Worm (Caenorhabditis elegans): ENCODE results near the gene srh-301.

Gene srh-301

ce11 chrV:17800538-17800937 is 24.2 kb upstream of the srh-301 start, which contains the start of gene srh-287:
Gene srh-287, plus strand, starts transcription at chrV:17800838.
- TF ChIP-seq lin-13 (tag; optimal IDR thresholded peaks at IDR 0.05): no peak
- no peak for TF ChIP-seq ceh-83 (GFP tag; optimal IDR thresholded peaks at IDR 0.05)
- TF ChIP-seq zip-8 (tag; optimal IDR thresholded peaks at IDR 0.05): no peak
- no peak for TF ChIP-seq mab-5 (tag; optimal IDR thresholded peaks at IDR 0.05)
- no peak for TF ChIP-seq pha-4 (tag; optimal IDR thresholded peaks at IDR 0.05)
- TF ChIP-seq hlh-1 (tag; optimal IDR thresholded peaks at IDR 0.05): no peak
- no peak for TF ChIP-seq sptf-1 (tag; optimal IDR thresholded peaks at IDR 0.05)
- TF ChIP-seq nhr-76 (tag; optimal IDR thresholded peaks at IDR 0.05): no peak
- TF ChIP-seq ham-2 (GFP tag; optimal IDR thresholded peaks at IDR 0.05): no peak
- no peak for TF ChIP-seq nhr-2 (tag; optimal IDR thresholded peaks at IDR 0.05)
- TF ChIP-seq ztf-11 (tag; optimal IDR thresholded peaks at IDR 0.05): no peak
- TF ChIP-seq sem-2 (GFP tag; optimal IDR thresholded peaks at IDR 0.05): no peak
- TF ChIP-seq mls-2 (tag; optimal IDR thresholded peaks at IDR 0.05): no peak
- TF ChIP-seq unc-120 (tag; optimal IDR thresholded peaks at IDR 0.05; ENCODE audit: poor library complexity, severe bottlenecking): no peak
- no peak for TF ChIP-seq lsy-2 (tag; optimal IDR thresholded peaks at IDR 0.05)
- TF ChIP-seq mep-1 (tag; optimal IDR thresholded peaks at IDR 0.05): no peak
- no peak for TF ChIP-seq ceh-39 (tag; optimal IDR thresholded peaks at IDR 0.05)
- no peak for TF ChIP-seq unc-39 (tag; optimal IDR thresholded peaks at IDR 0.05)
- no peak for TF ChIP-seq blmp-1 (tag; optimal IDR thresholded peaks at IDR 0.05)

- no peak for TF ChIP-seq zip-8 (tag; optimal IDR thresholded peaks at IDR 0.05)
- TF ChIP-seq lin-13 (tag; optimal IDR thresholded peaks at IDR 0.05): no peak
- TF ChIP-seq mls-2 (tag; optimal IDR thresholded peaks at IDR 0.05): no peak
- TF ChIP-seq nhr-237 (tag; optimal IDR thresholded peaks at IDR 0.05): no peak
- TF ChIP-seq nhr-28 (tag; optimal IDR thresholded peaks at IDR 0.05): no peak
- TF ChIP-seq sptf-1 (tag; optimal IDR thresholded peaks at IDR 0.05): no peak
- no peak for TF ChIP-seq drap-1 (GFP tag; optimal IDR thresholded peaks at IDR 0.05)
- no peak for TF ChIP-seq lsy-2 (tag; optimal IDR thresholded peaks at IDR 0.05)
- no peak for TF ChIP-seq snpc-4 (tag; optimal IDR thresholded peaks at IDR 0.05)
- no peak for TF ChIP-seq hlh-1 (tag; optimal IDR thresholded peaks at IDR 0.05)
- no peak for TF ChIP-seq cnd-1 (tag; optimal IDR thresholded peaks at IDR 0.05)
- TF ChIP-seq unc-120 (tag; optimal IDR thresholded peaks at IDR 0.05; ENCODE audit: poor library complexity, severe bottlenecking): no peak
- TF ChIP-seq ceh-43 (GFP tag; optimal IDR thresholded peaks at IDR 0.05): no peak
- TF ChIP-seq mep-1 (tag; optimal IDR thresholded peaks at IDR 0.05): no peak
- TF ChIP-seq ces-1 (GFP tag; optimal IDR thresholded peaks at IDR 0.05): no peak
- TF ChIP-seq bed-3 (GFP tag; optimal IDR thresholded peaks at IDR 0.05): no peak
- TF ChIP-seq blmp-1 (tag; optimal IDR thresholded peaks at IDR 0.05): no peak
- no peak for TF ChIP-seq nhr-2 (tag; optimal IDR thresholded peaks at IDR 0.05)
- no peak for TF ChIP-seq pha-4 (tag; optimal IDR thresholded peaks at IDR 0.05)
- no peak for TF ChIP-seq ceh-39 (tag; optimal IDR thresholded peaks at IDR 0.05)
Observed at ce11 chrV:17802519-17802918, 22.2 kb upstream of the srh-301 start, which contains the start of the genes Y94A7B.11 and srh-292. Gene Y94A7B.11, minus strand, starts transcription at chrV:17802619. Gene srh-292, plus strand, starts transcription at chrV:17802769.

- TF ChIP-seq ces-1 (GFP tag; optimal IDR thresholded peaks at IDR 0.05) (no peak), ztf-11 (tag; optimal IDR thresholded peaks at IDR 0.05) (no peak)
Observed at ce11 chrV:17805323-17805722, 19.4 kb upstream of the srh-301 start, which contains the start of gene srh-291. Gene srh-291, plus strand, starts transcription at chrV:17805623.

- TF ChIP-seq nhr-12 (tag; optimal IDR thresholded peaks at IDR 0.05): no peak
- TF ChIP-seq ztf-11 (tag; optimal IDR thresholded peaks at IDR 0.05): no peak
- no peak for TF ChIP-seq tbx-8 (GFP tag; optimal IDR thresholded peaks at IDR 0.05)
- TF ChIP-seq flh-1 (GFP tag; optimal IDR thresholded peaks at IDR 0.05): no peak
- no peak for TF ChIP-seq mab-5 (tag; optimal IDR thresholded peaks at IDR 0.05)
- TF ChIP-seq snpc-4 (tag; optimal IDR thresholded peaks at IDR 0.05): no peak
- no peak for TF ChIP-seq mep-1 (tag; optimal IDR thresholded peaks at IDR 0.05)
- no peak for TF ChIP-seq unc-120 (tag; optimal IDR thresholded peaks at IDR 0.05; ENCODE audit: poor library complexity, severe bottlenecking)
Observed at ce11 chrV:17810053-17810452, 14.7 kb upstream of the srh-301 start, which contains the start of gene srh-296. Gene srh-296, plus strand, starts transcription at chrV:17810353.

- TF ChIP-seq unc-120 (tag; optimal IDR thresholded peaks at IDR 0.05; ENCODE audit: poor library complexity, severe bottlenecking) (no peak), flh-1 (GFP tag; optimal IDR thresholded peaks at IDR 0.05) (no peak), pha-4 (tag; optimal IDR thresholded peaks at IDR 0.05) (no peak), nhr-2 (tag; optimal IDR thresholded peaks at IDR 0.05) (no peak), unc-39 (tag; optimal IDR thresholded peaks at IDR 0.05) (no peak), ztf-11 (tag; optimal IDR thresholded peaks at IDR 0.05) (no peak), sptf-1 (tag; optimal IDR thresholded peaks at IDR 0.05) (no peak), ces-1 (GFP tag; optimal IDR thresholded peaks at IDR 0.05) (no peak)
Observed at ce11 chrV:17812127-17812526, 12.6 kb upstream of the srh-301 start.

Measured in whole organism, mixed stage, embryonic.